Worm (Caenorhabditis elegans): ENCODE results near the gene B0391.14.

B0391.14 gene

ce11 chrV:15605045-15605444 lies 5.4 kb upstream of the B0391.14 start, which contains the start of gene fbxa-154 (continued):
- no peak for TF ChIP-seq nhr-84 (tag; optimal IDR thresholded peaks at IDR 0.05)

ce11 chrV:15602253-15602652 lies 2.6 kb upstream of the B0391.14 start, which contains the start of gene fbxa-152:
Gene fbxa-152 (minus strand): TSS chrV:15602353.
- TF ChIP-seq lin-14 (GFP tag; optimal IDR thresholded peaks at IDR 0.05) (peak; percentile 22), hlh-17 (GFP tag; optimal IDR thresholded peaks at IDR 0.05; ENCODE audit: borderline replicate concordance) (no peak)

- TF ChIP-seq pag-3 (tag; optimal IDR thresholded peaks at IDR 0.05; ENCODE audit: borderline replicate concordance, insufficient read depth) (no peak), fos-1 (tag; optimal IDR thresholded peaks at IDR 0.05) (no peak), lin-15B (tag; optimal IDR thresholded peaks at IDR 0.05) (no peak), nhr-28 (tag; optimal IDR thresholded peaks at IDR 0.05) (no peak), zag-1 (tag; optimal IDR thresholded peaks at IDR 0.05) (no peak), lsy-2 (tag; optimal IDR thresholded peaks at IDR 0.05) (no peak), vab-15 (tag; optimal IDR thresholded peaks at IDR 0.05) (no peak), mef-2 (tag; optimal IDR thresholded peaks at IDR 0.05) (no peak), nhr-12 (tag; optimal IDR thresholded peaks at IDR 0.05) (no peak), ceh-82 (tag; optimal IDR thresholded peaks at IDR 0.05) (no peak), isw-1 (GFP tag; IDR thresholded peaks at IDR 0.05) (no peak)
Measured at ce11 chrV:15594573-15594972, 5.1 kb downstream of the B0391.14 start, which contains the start of gene fbxa-139. Gene fbxa-139 (minus strand): TSS chrV:15594673.

- TF ChIP-seq snu-23 (GFP tag; optimal IDR thresholded peaks at IDR 0.05) (peak; percentile 78), lin-14 (GFP tag; optimal IDR thresholded peaks at IDR 0.05) (peak; percentile 65), ceh-88 (GFP tag; IDR thresholded peaks at IDR 0.05) (peak; percentile 74), efl-1 (optimal IDR thresholded peaks at IDR 0.05) (peak; percentile 44 to 79), efl-1 (GFP tag; optimal IDR thresholded peaks at IDR 0.05 in 1 of 2) (peak; percentile 63 to 94), lsy-2 (tag; optimal IDR thresholded peaks at IDR 0.05) (peak; percentile 89 to 92), nhr-19 (GFP tag; conservative IDR thresholded peaks at IDR 0.05) (peak; percentile 94), nhr-85 (tag) (peak; percentile 79), lin-35 (GFP tag; optimal IDR thresholded peaks at IDR 0.05) (peak; percentile 0 to 36), irx-1 (tag; optimal IDR thresholded peaks at IDR 0.05) (peak; percentile 14), ceh-8 (GFP tag; optimal IDR thresholded peaks at IDR 0.05) (peak; percentile 4), dsc-1 (tag; optimal IDR thresholded peaks at IDR 0.05) (peak; percentile 64), nhr-47 (tag; optimal IDR thresholded peaks at IDR 0.05) (peak; percentile 90), nhr-71 (tag; optimal IDR thresholded peaks at IDR 0.05) (peak; percentile 86), dpl-1 (GFP tag; optimal IDR thresholded peaks at IDR 0.05) (peak in 2 of 3 experiments; percentile 52 to 58), elt-2 (tag; optimal IDR thresholded peaks at IDR 0.05) (peak; percentile 57), fkh-8 (tag; optimal IDR thresholded peaks at IDR 0.05) (peak; percentile 48), nhr-90 (tag; optimal IDR thresholded peaks at IDR 0.05; ENCODE audit: poor library complexity) (peak; percentile 66), grh-1 (GFP tag; IDR thresholded peaks at IDR 0.05) (peak; percentile 78), isw-1 (GFP tag; IDR thresholded peaks at IDR 0.05) (peak; percentile 53), nhr-77 (tag; optimal IDR thresholded peaks at IDR 0.05) (peak; percentile 35), egl-13 (tag; optimal IDR thresholded peaks at IDR 0.05) (peak; percentile 67), unc-98 (GFP tag; IDR thresholded peaks at IDR 0.05) (peak; percentile 62; the same call in 1 of the 2 replicates), fkh-4 (tag; optimal IDR thresholded peaks at IDR 0.05; ENCODE audit: borderline replicate concordance) (peak; percentile 16), F16B12.6 (tag; optimal IDR thresholded peaks at IDR 0.05) (peak; percentile 20), mab-9 (GFP tag; IDR thresholded peaks at IDR 0.05) (peak; percentile 75), rnt-1 (tag; optimal IDR thresholded peaks at IDR 0.05) (peak; percentile 49), xbp-1 (tag; optimal IDR thresholded peaks at IDR 0.05) (peak; percentile 72), unc-86 (tag; optimal IDR thresholded peaks at IDR 0.05) (peak; percentile 36), lin-15B (tag; optimal IDR thresholded peaks at IDR 0.05) (peak; percentile 32), zip-4 (GFP tag; optimal IDR thresholded peaks at IDR 0.05) (peak; percentile 41), nhr-20 (tag; optimal IDR thresholded peaks at IDR 0.05) (peak; percentile 64), nhr-11 (tag; optimal IDR thresholded peaks at IDR 0.05) (peak; percentile 8), lir-3 (tag; optimal IDR thresholded peaks at IDR 0.05; ENCODE audit: poor library complexity) (peak; percentile 82), tbx-2 (tag; optimal IDR thresholded peaks at IDR 0.05) (peak; percentile 19), swsn-7 (tag; optimal IDR thresholded peaks at IDR 0.05) (peak; percentile 55)
Measured at ce11 chrV:15590183-15590667, 9.4 kb downstream of the B0391.14 start, which contains the start of gene F28F8.7. Gene F28F8.7 (minus strand): TSS chrV:15590617.

Data from whole organism, L1 larva.